Worm (Caenorhabditis elegans) whole organism, mixed stage, embryonic: ENCODE data around the gene ZK616.8.

Source experiments
- cnd-1 ChIP-seq: fragments of 200-800 bp; sonication (Bioruptor generic); optimal IDR thresholded peaks from 2 replicates; lab custom pipeline; 2018; ENCODE audit warnings: mild to moderate bottlenecking, missing genetic modification characterization, missing compliant biosample characterization
- drap-1 ChIP-seq: fragments of 200-800 bp; sonication (Bioruptor generic); optimal IDR thresholded peaks from 3 replicates; lab custom pipeline; 2018; ENCODE audit warnings: mild to moderate bottlenecking, missing genetic modification characterization, missing compliant biosample characterization
- flh-1 ChIP-seq: fragments of 200-800 bp; sonication (Bioruptor generic); optimal IDR thresholded peaks from 2 replicates; lab custom pipeline; 2018; ENCODE audit warnings: mild to moderate bottlenecking, missing genetic modification characterization, moderate library complexity, missing compliant biosample characterization
- lin-13 ChIP-seq: fragments of 150-350 bp; optimal IDR thresholded peaks from 2 replicates; lab custom pipeline; 2014; ENCODE audit warnings: missing biosample characterization, missing genetic modification characterization
- mab-5 ChIP-seq: fragments of 150-350 bp; optimal IDR thresholded peaks from 2 replicates; lab custom pipeline; 2014; ENCODE audit warnings: missing biosample characterization, missing genetic modification characterization
- nhr-237 ChIP-seq: fragments of 150-350 bp; optimal IDR thresholded peaks from 2 replicates; lab custom pipeline; 2014; ENCODE audit warnings: missing biosample characterization, missing genetic modification characterization
- nhr-28 ChIP-seq: fragments of 150-350 bp; optimal IDR thresholded peaks from 2 replicates; lab custom pipeline; 2014; ENCODE audit warnings: missing biosample characterization, missing genetic modification characterization
- snpc-4 ChIP-seq: fragments of 150-350 bp; optimal IDR thresholded peaks from 2 replicates; lab custom pipeline; 2014; ENCODE audit warnings: missing biosample characterization, missing genetic modification characterization
- unc-39 ChIP-seq: fragments of 150-350 bp; optimal IDR thresholded peaks from 2 replicates; lab custom pipeline; 2014; ENCODE audit warnings: missing biosample characterization, missing genetic modification characterization
- ztf-11 ChIP-seq: fragments of 150-350 bp; optimal IDR thresholded peaks from 2 replicates; lab custom pipeline; 2014; ENCODE audit warnings: missing biosample characterization, missing genetic modification characterization

DNA sequence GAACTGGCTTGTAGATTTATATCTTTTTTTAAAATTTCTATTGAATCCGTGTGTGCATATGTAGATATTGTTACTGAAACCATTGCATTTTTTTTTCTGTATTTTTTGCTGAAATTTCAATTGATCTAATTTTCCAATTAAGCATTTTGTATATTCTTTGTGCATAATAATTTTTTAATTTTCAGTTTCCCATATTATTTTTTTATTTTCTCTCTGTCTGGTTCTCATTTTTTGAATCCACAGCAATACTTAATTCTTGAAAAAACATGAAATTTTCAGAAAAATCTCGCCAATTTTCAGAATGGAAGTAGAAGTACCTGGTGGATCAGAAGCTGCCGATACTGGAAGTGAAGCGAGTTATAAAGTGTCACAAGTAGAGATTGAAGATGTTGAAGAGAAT, 45.4 kb downstream of the ZK616.8 start, which contains the start of gene sand-1:
- TF ChIP-seq ztf-11, result no peak
- TF ChIP-seq drap-1 (GFP tag; lab: Kevin White, UChicago), result no peak
- TF ChIP-seq flh-1 (GFP tag; lab: Kevin White, UChicago), result no peak
- TF ChIP-seq nhr-237, result no peak
- no peak for TF ChIP-seq mab-5 (tag; lab: Kevin White, UChicago)
- no peak for TF ChIP-seq lin-13
- TF ChIP-seq snpc-4 (tag; lab: Kevin White, UChicago), result no peak
- no peak for TF ChIP-seq nhr-28 (tag; lab: Kevin White, UChicago)
- TF ChIP-seq cnd-1 (tag; lab: Kevin White, UChicago), result no peak
- no peak for TF ChIP-seq unc-39 (tag; lab: Kevin White, UChicago)
